Fruit fly (Drosophila melanogaster) whole organism, wandering third instar larva: Measurements from ENCODE around the gene Fbp1.

Source experiments
- Mio ChIP-seq: sonication (Bioruptor generic); optimal IDR thresholded peaks from 2 replicates; lab custom pipeline; 2016; ENCODE audit warnings: missing biosample characterization, missing genetic modification characterization
- br ChIP-seq: fragments of 200-800 bp; sonication (Bioruptor generic); optimal IDR thresholded peaks from 2 replicates; lab custom pipeline; 2016; ENCODE audit warnings: missing biosample characterization, missing genetic modification characterization
- dsf ChIP-seq: sonication (Bioruptor generic); optimal IDR thresholded peaks from 2 replicates; lab custom pipeline; 2016; ENCODE audit warnings: missing biosample characterization, missing genetic modification characterization, borderline replicate concordance
- h ChIP-seq: fragments of 200-800 bp; sonication (Bioruptor generic); optimal IDR thresholded peaks from 3 replicates; lab custom pipeline; 2016; ENCODE audit warnings: missing biosample characterization, mild to moderate bottlenecking, missing genetic modification characterization
- jim ChIP-seq: fragments of 175-275, 200-325 bp; sonication (Bioruptor generic); optimal IDR thresholded peaks from 2 replicates; lab custom pipeline; 2016; ENCODE audit warnings: missing biosample characterization, mild to moderate bottlenecking, missing genetic modification characterization

DNA sequence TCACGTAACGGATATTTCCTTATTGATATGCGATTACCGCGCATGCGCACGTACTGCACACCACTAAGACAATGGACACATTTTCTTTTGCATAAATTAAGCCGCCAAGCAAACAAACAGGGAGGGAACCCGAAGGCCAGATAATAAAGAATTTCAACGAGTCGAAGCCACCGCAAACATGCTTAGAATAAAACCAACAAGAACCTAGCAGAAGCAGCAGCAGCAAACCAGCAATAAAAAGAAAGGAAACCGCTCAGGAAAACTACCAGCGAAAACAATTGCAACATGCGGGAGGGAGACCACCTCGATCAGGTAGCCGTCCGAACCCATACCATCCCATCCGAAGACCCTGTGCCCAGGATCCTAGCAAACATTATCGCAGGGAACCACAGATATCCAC lies 21.3 kb downstream of the Fbp1 start:
- TF ChIP-seq dsf (GFP tag; lab: Kevin White, UChicago) = no peak
- TF ChIP-seq jim (GFP tag; lab: Kevin White, UChicago) = no peak
- no peak for TF ChIP-seq Mio (GFP tag; lab: Kevin White, UChicago)
- TF ChIP-seq br (GFP tag; lab: Kevin White, UChicago) = no peak
- no peak for TF ChIP-seq h (GFP tag; lab: Kevin White, UChicago)
